Worm (Caenorhabditis elegans): Measurements from ENCODE around the gene Y45F10C.4.

DNA sequence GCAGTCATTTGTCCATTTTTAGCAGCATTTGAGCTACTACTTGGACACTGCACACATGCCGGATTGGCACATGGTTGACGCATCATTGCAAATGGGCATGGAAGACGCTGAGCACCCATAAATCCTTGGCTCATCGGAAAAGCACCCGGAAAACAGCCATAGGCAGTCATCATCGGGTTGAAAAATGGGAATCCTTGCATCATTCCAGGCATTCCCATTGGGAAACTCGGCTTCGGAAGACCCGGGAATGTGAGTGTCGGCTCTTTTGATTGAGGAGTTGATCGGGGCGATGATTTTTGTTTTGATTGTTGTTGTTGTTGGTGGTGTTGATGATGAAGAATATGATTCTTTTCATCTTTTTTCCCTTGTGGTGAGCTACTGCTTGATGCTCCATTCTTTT lies 38.7 kb upstream of the Y45F10C.4 start:
- TF ChIP-seq ets-7 (tag; optimal IDR thresholded peaks at IDR 0.05) (no peak), aly-1 (tag; optimal IDR thresholded peaks at IDR 0.05) (no peak), hmbx-1 (tag; optimal IDR thresholded peaks at IDR 0.05) (no peak), ama-1 (optimal IDR thresholded peaks at IDR 0.05) (no peak), hmg-4 (GFP tag; optimal IDR thresholded peaks at IDR 0.05) (no peak), flt-1 (GFP tag; IDR thresholded peaks at IDR 0.05) (no peak), hnd-1 (tag; optimal IDR thresholded peaks at IDR 0.05) (no peak), F13C5.2 (tag; optimal IDR thresholded peaks at IDR 0.05) (no peak)
